Worm (Caenorhabditis elegans): ENCODE measurements around the gene F49F1.12.

DNA sequence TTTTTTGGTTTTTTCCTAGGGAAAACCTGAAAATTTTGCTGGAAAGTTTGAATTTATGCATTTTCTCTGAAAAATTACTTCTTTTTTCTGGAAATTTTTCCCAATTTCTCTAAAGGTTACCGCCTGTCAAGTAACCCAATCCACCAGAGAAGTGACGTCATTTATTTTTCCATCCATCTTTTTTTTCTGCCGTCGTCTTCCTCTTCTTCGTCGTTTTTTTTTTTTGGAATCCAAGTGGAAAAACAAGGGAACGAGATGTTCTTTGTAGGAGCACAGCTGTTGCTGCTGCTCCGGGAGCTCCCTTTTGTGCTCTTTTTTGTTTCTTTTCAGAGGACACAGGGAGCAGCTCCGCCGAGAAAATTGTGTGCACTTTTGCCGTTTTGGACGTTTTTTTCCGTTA lies 48.5 kb downstream of the F49F1.12 start:
- TF ChIP-seq him-1 (tag; optimal IDR thresholded peaks at IDR 0.05) (no peak), F39B2.1 (GFP tag; IDR thresholded peaks at IDR 0.05) (no peak), bed-2 (GFP tag; IDR thresholded peaks at IDR 0.05) (no peak), hmg-1.2 (GFP tag; IDR thresholded peaks at IDR 0.05) (no peak), tbx-9 (tag; optimal IDR thresholded peaks at IDR 0.05; ENCODE audit: borderline replicate concordance) (no peak), tbp1 (GFP tag; optimal IDR thresholded peaks at IDR 0.05) (no peak), pha-4 (tag; optimal IDR thresholded peaks at IDR 0.05) (no peak)

Measured in whole organism, young adult.